Fruit fly (Drosophila melanogaster): ENCODE results near the gene psd.

dm6 chr2L:5980862-5981432 lies 16.2 kb upstream of the psd start, which contains the start of gene chic:
- TF ChIP-seq CG11093 (GFP tag; IDR thresholded peaks at IDR 0.05) (no peak), sens-2 (GFP tag; IDR thresholded peaks at IDR 0.05) (no peak), kni (GFP tag; optimal IDR thresholded peaks at IDR 0.05) (no peak), CG7963 (GFP tag; IDR thresholded peaks at IDR 0.05; ENCODE audit: partially characterized antibody) (no peak), dimm (GFP tag; IDR thresholded peaks at IDR 0.05) (no peak), ro (GFP tag; IDR thresholded peaks at IDR 0.05) (no peak), CG1602 (GFP tag; optimal IDR thresholded peaks at IDR 0.05) (no peak)

Measured in whole organism, embryonic.